Worm (Caenorhabditis elegans) whole organism, L3 larva: ENCODE measurements around the gene F32E10.5.

Source experiments
- ZK546.5 ChIP-seq: sonication (generic microtip); optimal IDR thresholded peaks from 2 replicates; lab custom pipeline; 2017; ENCODE audit warnings: missing biosample characterization, missing genetic modification characterization
- daf-12 ChIP-seq: fragments of 150-350 bp; optimal IDR thresholded peaks from 2 replicates; lab custom pipeline; 2014; ENCODE audit warnings: missing biosample characterization, missing genetic modification reagents, missing genetic modification characterization
- elt-3 ChIP-seq, 3 experiments: fragments of 150-350 bp in 1 of 3; sonication (generic microtip) in 2 of 3; optimal IDR thresholded peaks; 2 replicates in 2 of 3; 4 replicates in 1 of 3; lab custom pipeline; 2014 to 2017; ENCODE audit warnings: missing biosample characterization in 3 of 3, missing genetic modification characterization in 3 of 3
- lin-39 ChIP-seq: fragments of 150-350 bp; optimal IDR thresholded peaks from 2 replicates; lab custom pipeline; 2018; ENCODE audit warnings: missing biosample characterization, missing genetic modification reagents, missing genetic modification characterization
- nhr-23 ChIP-seq: fragments of 150-350 bp; optimal IDR thresholded peaks from 2 replicates; lab custom pipeline; 2014; ENCODE audit warnings: missing biosample characterization, missing genetic modification reagents, missing genetic modification characterization
- nhr-25 ChIP-seq: sonication (generic microtip); optimal IDR thresholded peaks from 2 replicates; lab custom pipeline; 2017; ENCODE audit warnings: missing biosample characterization, missing genetic modification characterization
- sea-2 ChIP-seq: fragments of 150-350 bp; sonication (generic microtip); optimal IDR thresholded peaks from 4 replicates; lab custom pipeline; 2014; ENCODE audit warnings: missing biosample characterization, missing genetic modification reagents, missing genetic modification characterization
- snpc-4 ChIP-seq: fragments of 150-350 bp; optimal IDR thresholded peaks from 2 replicates; lab custom pipeline; 2014; ENCODE audit warnings: missing biosample characterization, missing genetic modification characterization
- unc-39 ChIP-seq: sonication (generic microtip); optimal IDR thresholded peaks from 4 replicates; lab custom pipeline; 2017; ENCODE audit warnings: missing biosample characterization, missing genetic modification characterization
- unc-62 ChIP-seq: fragments of 150-350 bp; sonication (generic microtip); optimal IDR thresholded peaks from 4 replicates; lab custom pipeline; 2014; ENCODE audit warnings: missing biosample characterization, missing genetic modification reagents, missing genetic modification characterization
- ztf-11 ChIP-seq: fragments of 150-350 bp; optimal IDR thresholded peaks from 2 replicates; lab custom pipeline; 2014; ENCODE audit warnings: missing biosample characterization, missing genetic modification characterization

- TF ChIP-seq unc-39 (tag; lab: Kevin White, UChicago) (no peak), elt-3 (tag; optimal IDR thresholded peaks at IDR 0.05; lab: Kevin White, UChicago) (no peak), nhr-23 (tag; lab: Kevin White, UChicago) (no peak), ztf-11 (tag; lab: Kevin White, UChicago) (no peak), sea-2 (GFP tag; lab: Kevin White, UChicago) (no peak), ZK546.5 (no peak), lin-39 (tag; lab: Kevin White, UChicago) (peak; percentile 84), nhr-25 (no peak), daf-12 (tag; lab: Kevin White, UChicago) (no peak), snpc-4 (tag; lab: Kevin White, UChicago) (peak; percentile 11), unc-62 (no peak)
These were observed 7.2 kb upstream of the F32E10.5 start for ce11 chrIV:7585273-7585882.
